Fruit fly (Drosophila melanogaster) whole organism, embryonic: ENCODE data around the gene CG31406.

Experiments
- Adf1 ChIP-seq: fragments of 200-800 bp; sonication (Bioruptor generic); IDR thresholded peaks from 2 replicates; pipeline ENCODE4 v1.3.6; 2022; ENCODE audit warnings: missing biosample characterization, missing genetic modification characterization
- BEAF-32 ChIP-seq: fragments of 200-800 bp; sonication (Bioruptor generic); optimal IDR thresholded peaks from 3 replicates; lab custom pipeline; 2017; ENCODE audit warnings: missing biosample characterization, missing genetic modification characterization, mild to moderate bottlenecking, moderate library complexity, missing genetic modification reagents
- CG11247 ChIP-seq: fragments of 200-800 bp; sonication (Bioruptor generic); IDR thresholded peaks from 2 replicates; pipeline ENCODE4 v1.3.6; 2022; ENCODE audit warnings: missing biosample characterization, missing genetic modification characterization
- CG11723 ChIP-seq: fragments of 200-800 bp; sonication (Bioruptor generic); optimal IDR thresholded peaks from 2 replicates; lab custom pipeline; 2017; ENCODE audit warnings: missing biosample characterization, mild to moderate bottlenecking, missing genetic modification characterization
- CG13296 ChIP-seq: fragments of 200-800 bp; sonication (Bioruptor generic); optimal IDR thresholded peaks from 3 replicates; lab custom pipeline; 2018; ENCODE audit warnings: missing biosample characterization, mild to moderate bottlenecking, missing genetic modification characterization
- CG14441 ChIP-seq: fragments of 200-800 bp; sonication (Bioruptor generic); IDR thresholded peaks from 2 replicates; pipeline ENCODE4 v1.3.6; 2022; ENCODE audit warnings: missing biosample characterization, missing genetic modification characterization
- CG15601 ChIP-seq: fragments of 200-800 bp; sonication (Bioruptor generic); optimal IDR thresholded peaks from 3 replicates; lab custom pipeline; 2019; ENCODE audit warnings: missing biosample characterization, mild to moderate bottlenecking, missing genetic modification characterization, moderate library complexity
- CG16815 ChIP-seq: fragments of 200-800 bp; sonication (Bioruptor generic); optimal IDR thresholded peaks from 3 replicates; lab custom pipeline; 2017; ENCODE audit warnings: missing biosample characterization, mild to moderate bottlenecking, missing genetic modification characterization
- CG17385 ChIP-seq: fragments of 200-800 bp; sonication (Bioruptor generic); optimal IDR thresholded peaks from 3 replicates; lab custom pipeline; 2018; ENCODE audit warnings: missing biosample characterization, mild to moderate bottlenecking, missing genetic modification characterization
- CG17802 ChIP-seq: fragments of 200-800 bp; sonication (Bioruptor generic); optimal IDR thresholded peaks from 2 replicates; lab custom pipeline; 2018; ENCODE audit warnings: missing biosample characterization, mild to moderate bottlenecking, missing genetic modification characterization, moderate library complexity
- CG1792 ChIP-seq: fragments of 200-800 bp; sonication (Bioruptor generic); optimal IDR thresholded peaks from 2 replicates; lab custom pipeline; 2016; ENCODE audit warnings: missing biosample characterization, missing genetic modification characterization
- CG2199 ChIP-seq: fragments of 200-800 bp; sonication (Bioruptor generic); IDR thresholded peaks from 3 replicates; pipeline ENCODE4 v1.3.6; 2022; ENCODE audit warnings: missing biosample characterization, missing genetic modification characterization
- CG3281 ChIP-seq: fragments of 200-800 bp; sonication (Bioruptor generic); optimal IDR thresholded peaks from 3 replicates; lab custom pipeline; 2017; ENCODE audit warnings: missing biosample characterization, mild to moderate bottlenecking, missing genetic modification characterization
- CG33557 ChIP-seq: fragments of 200-800 bp; sonication (Bioruptor generic); optimal IDR thresholded peaks from 2 replicates; lab custom pipeline; 2019; ENCODE audit warnings: missing biosample characterization, mild to moderate bottlenecking, missing genetic modification characterization, moderate library complexity
- CG34224 ChIP-seq: fragments of 200-800 bp; sonication (Bioruptor generic); IDR thresholded peaks from 3 replicates; pipeline ENCODE4 v1.3.6; 2022; ENCODE audit warnings: missing biosample characterization, missing genetic modification characterization; ENCODE audit not compliant: partially characterized antibody
- CG34422 ChIP-seq: fragments of 200-800 bp; sonication (Bioruptor generic); IDR thresholded peaks from 3 replicates; pipeline ENCODE4 v1.3.6; 2022; ENCODE audit warnings: missing biosample characterization, missing genetic modification characterization
- CG4707 ChIP-seq: fragments of 200-800 bp; sonication (Bioruptor generic); optimal IDR thresholded peaks from 2 replicates; lab custom pipeline; 2018; ENCODE audit warnings: missing biosample characterization, mild to moderate bottlenecking, missing genetic modification characterization, moderate library complexity
- CG7928 ChIP-seq: fragments of 200-800 bp; sonication (Bioruptor generic); optimal IDR thresholded peaks from 2 replicates; lab custom pipeline; 2017; ENCODE audit warnings: missing biosample characterization, mild to moderate bottlenecking, missing genetic modification characterization
- CG7987 ChIP-seq: fragments of 200-800 bp; sonication (Bioruptor generic); optimal IDR thresholded peaks from 2 replicates; lab custom pipeline; 2018; ENCODE audit warnings: missing biosample characterization, mild to moderate bottlenecking, missing genetic modification characterization, moderate library complexity
- CG8290 ChIP-seq, 3 experiments: fragments of 200-800 bp; sonication (Bioruptor generic); optimal IDR thresholded peaks; 2 replicates each; lab custom pipeline; 2016 to 2019; ENCODE audit warnings: missing biosample characterization in 3 of 3, missing genetic modification characterization in 3 of 3, mild to moderate bottlenecking in 2 of 3, moderate library complexity in 1 of 3
- CG9817 ChIP-seq: fragments of 200-800 bp; sonication (Bioruptor generic); optimal IDR thresholded peaks from 2 replicates; lab custom pipeline; 2018; ENCODE audit warnings: missing biosample characterization, mild to moderate bottlenecking, missing genetic modification characterization, moderate library complexity
- Camta ChIP-seq: fragments of 200-800 bp; sonication (Bioruptor generic); optimal IDR thresholded peaks from 2 replicates; lab custom pipeline; 2016; ENCODE audit warnings: missing biosample characterization, missing genetic modification characterization
- Elba2 ChIP-seq: fragments of 200-800 bp; sonication (Bioruptor generic); optimal IDR thresholded peaks from 3 replicates; lab custom pipeline; 2016; ENCODE audit warnings: missing biosample characterization, missing genetic modification characterization
- Ets65A ChIP-seq: fragments of 200-800 bp; sonication (Bioruptor generic); peaks from one replicate; lab custom pipeline; 2016; ENCODE audit warnings: missing biosample characterization, missing genetic modification characterization
- Ets97D ChIP-seq: fragments of 200-800 bp; sonication (Bioruptor generic); optimal IDR thresholded peaks from 3 replicates; lab custom pipeline; 2016; ENCODE audit warnings: missing biosample characterization, missing genetic modification characterization
- Fer1 ChIP-seq: fragments of 200-800 bp; sonication (Bioruptor generic); optimal IDR thresholded peaks from 2 replicates; lab custom pipeline; 2017; ENCODE audit warnings: missing biosample characterization, mild to moderate bottlenecking, missing genetic modification characterization
- Fer3 ChIP-seq: fragments of 200-800 bp; sonication (Bioruptor generic); optimal IDR thresholded peaks from 2 replicates; lab custom pipeline; 2018; ENCODE audit warnings: missing biosample characterization, mild to moderate bottlenecking, missing genetic modification characterization, moderate library complexity
- Gug ChIP-seq: fragments of 200-800 bp; sonication (Bioruptor generic); IDR thresholded peaks from 4 replicates; pipeline ENCODE4 v1.3.6; 2022; ENCODE audit warnings: missing biosample characterization, missing genetic modification characterization
- Lim3 ChIP-seq: fragments of 200-800 bp; sonication (Bioruptor generic); IDR thresholded peaks from 2 replicates; pipeline ENCODE4 v1.3.6; 2022; ENCODE audit warnings: missing biosample characterization, missing genetic modification characterization
- Max ChIP-seq: fragments of 200-800 bp; sonication (Bioruptor generic); optimal IDR thresholded peaks from 2 replicates; lab custom pipeline; 2016; ENCODE audit warnings: missing biosample characterization, mild to moderate bottlenecking, missing genetic modification characterization
- Mrtf ChIP-seq: fragments of 200-800 bp; sonication (Bioruptor generic); IDR thresholded peaks from 3 replicates; pipeline ENCODE4 v1.3.6; 2022; ENCODE audit warnings: missing biosample characterization, missing genetic modification characterization
- Myb ChIP-seq: fragments of 200-800 bp; sonication (Bioruptor generic); optimal IDR thresholded peaks from 2 replicates; lab custom pipeline; 2016; ENCODE audit warnings: missing biosample characterization, missing genetic modification characterization
- Sry-δ ChIP-seq: fragments of 200-800 bp; sonication (Bioruptor generic); optimal IDR thresholded peaks from 2 replicates; lab custom pipeline; 2016; ENCODE audit warnings: missing biosample characterization, missing genetic modification characterization
- Trl ChIP-seq, 3 experiments: fragments of >200 bp in 2 of 3; fragments of 200-800 bp in 1 of 3; sonication (Bioruptor generic) in 1 of 3; optimal IDR thresholded peaks; 2 replicates in 1 of 3; 3 replicates in 2 of 3; lab custom pipeline; 2016 to 2017; ENCODE audit warnings: missing biosample characterization in 1 of 3, missing genetic modification characterization in 1 of 3
- Xbp1 ChIP-seq: fragments of 200-800 bp; sonication (Bioruptor generic); optimal IDR thresholded peaks from 3 replicates; lab custom pipeline; 2016; ENCODE audit warnings: missing biosample characterization, mild to moderate bottlenecking, missing genetic modification characterization
- Xrp1 ChIP-seq: fragments of 200-800 bp; sonication (Bioruptor generic); IDR thresholded peaks from 2 replicates; pipeline ENCODE4 v1.3.6; 2022; ENCODE audit warnings: missing biosample characterization, missing genetic modification characterization
- ase ChIP-seq: fragments of 200-800 bp; sonication (Bioruptor generic); IDR thresholded peaks from 3 replicates; pipeline ENCODE4 v1.3.6; 2022; ENCODE audit warnings: missing biosample characterization, missing genetic modification characterization
- cato ChIP-seq: fragments of 200-800 bp; sonication (Bioruptor generic); optimal IDR thresholded peaks from 2 replicates; lab custom pipeline; 2016; ENCODE audit warnings: missing biosample characterization, missing genetic modification characterization, borderline replicate concordance
- caup ChIP-seq: fragments of 200-800 bp; sonication (Bioruptor generic); optimal IDR thresholded peaks from 3 replicates; lab custom pipeline; 2017; ENCODE audit warnings: missing biosample characterization, mild to moderate bottlenecking, missing genetic modification characterization, moderate library complexity; ENCODE audit not compliant: severe bottlenecking
- croc ChIP-seq: fragments of 200-800 bp; sonication (Bioruptor generic); conservative IDR thresholded peaks from 3 replicates; pipeline ENCODE4 v1.3.6; 2022; ENCODE audit warnings: missing biosample characterization, missing genetic modification characterization
- crol ChIP-seq: fragments of 200-800 bp; sonication (Bioruptor generic); IDR thresholded peaks from 2 replicates; pipeline ENCODE4 v1.3.6; 2022; ENCODE audit warnings: missing biosample characterization, missing genetic modification characterization
- dmrt11E ChIP-seq: fragments of 200-800 bp; sonication (Bioruptor generic); optimal IDR thresholded peaks from 3 replicates; lab custom pipeline; 2018; ENCODE audit warnings: missing biosample characterization, mild to moderate bottlenecking, missing genetic modification characterization, moderate library complexity
- dmrt99B ChIP-seq: fragments of 200-800 bp; sonication (Bioruptor generic); optimal IDR thresholded peaks from 2 replicates; lab custom pipeline; 2018; ENCODE audit warnings: missing biosample characterization, mild to moderate bottlenecking, missing genetic modification characterization, moderate library complexity
- fu2 ChIP-seq: fragments of 200-800 bp; sonication (Bioruptor generic); optimal IDR thresholded peaks from 2 replicates; lab custom pipeline; 2016; ENCODE audit warnings: missing biosample characterization, missing genetic modification characterization
- kah ChIP-seq: fragments of 200-800 bp; sonication (Bioruptor generic); optimal IDR thresholded peaks from 2 replicates; lab custom pipeline; 2018; ENCODE audit warnings: missing biosample characterization, mild to moderate bottlenecking, missing genetic modification characterization
- pita ChIP-seq: fragments of 200-800 bp; sonication (Bioruptor generic); optimal IDR thresholded peaks from 2 replicates; lab custom pipeline; 2017; ENCODE audit warnings: missing biosample characterization, mild to moderate bottlenecking, missing genetic modification characterization
- ro ChIP-seq: fragments of 200-800 bp; sonication (Bioruptor generic); IDR thresholded peaks from 2 replicates; pipeline ENCODE4 v1.3.6; 2022; ENCODE audit warnings: missing biosample characterization, missing genetic modification characterization
- schlank ChIP-seq: fragments of 200-800 bp; sonication (Bioruptor generic); optimal IDR thresholded peaks from 2 replicates; lab custom pipeline; 2018; ENCODE audit warnings: missing biosample characterization, mild to moderate bottlenecking, missing genetic modification characterization
- sug ChIP-seq: fragments of 200-800 bp; optimal IDR thresholded peaks from 2 replicates; lab custom pipeline; 2019; ENCODE audit warnings: missing biosample characterization, mild to moderate bottlenecking, missing genetic modification characterization, moderate library complexity
- trem ChIP-seq: fragments of 200-800 bp; optimal IDR thresholded peaks from 3 replicates; lab custom pipeline; 2019; ENCODE audit warnings: missing biosample characterization, mild to moderate bottlenecking, missing genetic modification characterization, moderate library complexity

The CG31406 gene

DNA sequence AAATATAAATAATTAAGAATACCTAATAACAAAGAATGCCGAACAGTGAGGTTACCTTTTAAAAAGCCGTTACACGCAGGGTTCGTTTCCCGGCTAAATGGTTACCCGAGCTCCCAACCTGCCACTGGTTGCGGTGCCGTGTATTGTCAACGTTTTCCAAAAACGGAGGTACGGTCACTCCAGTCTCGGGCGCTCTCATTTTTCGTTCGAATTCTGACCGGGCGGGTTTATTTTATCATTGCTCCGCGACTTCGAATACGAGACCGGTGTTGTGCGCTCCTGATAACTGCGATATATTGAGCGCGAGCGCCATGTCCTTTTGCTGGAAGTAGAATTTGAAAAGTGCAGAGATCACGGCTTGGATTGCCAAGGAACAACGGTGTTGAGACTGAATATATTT lies 1.4 kb downstream of the CG31406 start, which contains the start of gene jumu (continued):
- TF ChIP-seq CG33557 (GFP tag; lab: Kevin White, UChicago) (no peak), pita (peak; percentile 94), trem (tag; lab: Kevin White, UChicago) (peak; percentile 82), Elba2 (GFP tag; lab: Kevin White, UChicago) (no peak), Ets65A (GFP tag; lab: Kevin White, UChicago) (peak; percentile 83), Trl (optimal IDR thresholded peaks at IDR 0.05; lab: Kevin White, UChicago) (peak; percentile 21 to 32), Trl (GFP tag; optimal IDR thresholded peaks at IDR 0.05; lab: Kevin White, UChicago) (peak; percentile 50), sug (tag; lab: Kevin White, UChicago) (peak; percentile 41), CG34224 (GFP tag; lab: Robert Waterston, UW) (no peak), CG15601 (tag; lab: Kevin White, UChicago) (peak; percentile 61), kah (GFP tag; lab: Kevin White, UChicago) (peak; percentile 3), CG2199 (GFP tag; lab: Robert Waterston, UW) (no peak), Sry-δ (GFP tag; lab: Kevin White, UChicago) (peak; percentile 44), CG8290 (GFP tag; optimal IDR thresholded peaks at IDR 0.05; lab: Kevin White, UChicago) (no peak), CG8290 (tag; optimal IDR thresholded peaks at IDR 0.05; lab: Kevin White, UChicago) (peak in 1 of 2 experiments; percentile 71), ro (GFP tag; lab: Robert Waterston, UW) (no peak), Camta (GFP tag; lab: Kevin White, UChicago) (no peak), Adf1 (no peak), CG13296 (GFP tag; lab: Kevin White, UChicago) (no peak), Myb (GFP tag; lab: Kevin White, UChicago) (peak; percentile 100), CG11723 (GFP tag; lab: Kevin White, UChicago) (no peak), Mrtf (GFP tag; lab: Robert Waterston, UW) (no peak), dmrt11E (tag; lab: Kevin White, UChicago) (no peak), CG14441 (no peak), CG4707 (GFP tag; lab: Kevin White, UChicago) (no peak), Fer1 (GFP tag; lab: Kevin White, UChicago) (peak; percentile 25), Max (no peak), caup (GFP tag; lab: Kevin White, UChicago) (no peak), Fer3 (tag; lab: Kevin White, UChicago) (no peak), CG7928 (GFP tag; lab: Kevin White, UChicago) (peak; percentile 59), BEAF-32 (GFP tag; lab: Kevin White, UChicago) (peak; percentile 58), crol (GFP tag; lab: Robert Waterston, UW) (no peak), fu2 (GFP tag; lab: Kevin White, UChicago) (no peak), CG17802 (tag; lab: Kevin White, UChicago) (no peak), CG1792 (GFP tag; lab: Kevin White, UChicago) (no peak), schlank (tag; lab: Kevin White, UChicago) (no peak), CG3281 (GFP tag; lab: Kevin White, UChicago) (peak; percentile 19), CG17385 (GFP tag; lab: Kevin White, UChicago) (peak; percentile 58), Xrp1 (GFP tag; lab: Robert Waterston, UW) (no peak), ase (GFP tag; lab: Robert Waterston, UW) (no peak), Xbp1 (GFP tag; lab: Kevin White, UChicago) (peak; percentile 1), dmrt99B (tag; lab: Kevin White, UChicago) (no peak), Ets97D (GFP tag; lab: Kevin White, UChicago) (peak; percentile 87), cato (GFP tag; lab: Kevin White, UChicago) (no peak), CG7987 (GFP tag; lab: Kevin White, UChicago) (no peak), CG16815 (GFP tag; lab: Kevin White, UChicago) (no peak), Lim3 (GFP tag; lab: Robert Waterston, UW) (no peak), CG9817 (no peak), Gug (GFP tag; lab: Robert Waterston, UW) (no peak), CG11247 (GFP tag; lab: Robert Waterston, UW) (no peak), croc (GFP tag; lab: Robert Waterston, UW) (no peak), CG34422 (GFP tag; lab: Robert Waterston, UW) (no peak)
